Fruit fly (Drosophila melanogaster) whole organism, embryonic: ENCODE data around the gene kirre.

Experiments used
- Atf-2 ChIP-seq: fragments of 200-800 bp; sonication (Bioruptor generic); optimal IDR thresholded peaks from 2 replicates; lab custom pipeline; 2016; ENCODE audit warnings: missing biosample characterization, missing genetic modification characterization
- CG10366 ChIP-seq: fragments of 200-800 bp; sonication (Bioruptor generic); IDR thresholded peaks from 2 replicates; pipeline ENCODE4 v1.3.6; 2022; ENCODE audit warnings: missing biosample characterization, missing genetic modification characterization
- CG11456 ChIP-seq: fragments of 200-800 bp; sonication (Bioruptor generic); IDR thresholded peaks from 3 replicates; pipeline ENCODE4 v1.3.6; 2022; ENCODE audit warnings: missing biosample characterization, missing genetic modification characterization
- CG12104 ChIP-seq: fragments of 200-800 bp; sonication (Bioruptor generic); optimal IDR thresholded peaks from 3 replicates; lab custom pipeline; 2016; ENCODE audit warnings: missing biosample characterization, missing genetic modification characterization
- CG12659 ChIP-seq: fragments of 200-800 bp; sonication (Bioruptor generic); optimal IDR thresholded peaks from 3 replicates; lab custom pipeline; 2017; ENCODE audit warnings: mild to moderate bottlenecking, missing biosample characterization, missing genetic modification reagents, missing genetic modification characterization
- CG13123 ChIP-seq: fragments of 200-800 bp; sonication (Bioruptor generic); optimal IDR thresholded peaks from 2 replicates; lab custom pipeline; 2016; ENCODE audit warnings: missing biosample characterization, missing genetic modification characterization
- CG14050 ChIP-seq: fragments of 200-800 bp; sonication (Bioruptor generic); IDR thresholded peaks from 3 replicates; pipeline ENCODE4 v1.3.6; 2022; ENCODE audit warnings: missing biosample characterization, missing genetic modification characterization
- CG15269 ChIP-seq: fragments of 200-800 bp; sonication (Bioruptor generic); optimal IDR thresholded peaks from 2 replicates; lab custom pipeline; 2018; ENCODE audit warnings: missing biosample characterization, mild to moderate bottlenecking, missing genetic modification characterization, moderate library complexity
- CG1603 ChIP-seq: fragments of 200-800 bp; sonication (Bioruptor generic); optimal IDR thresholded peaks from 2 replicates; lab custom pipeline; 2019; ENCODE audit warnings: missing biosample characterization, mild to moderate bottlenecking, missing genetic modification characterization, moderate library complexity
- CG1832 ChIP-seq: fragments of 200-800 bp; sonication (Bioruptor generic); optimal IDR thresholded peaks from 2 replicates; lab custom pipeline; 2017; ENCODE audit warnings: missing biosample characterization, mild to moderate bottlenecking, missing genetic modification characterization, inconsistent platforms
- CG2712 ChIP-seq: fragments of 200-800 bp; optimal IDR thresholded peaks from 3 replicates; lab custom pipeline; 2019; ENCODE audit warnings: missing biosample characterization, mild to moderate bottlenecking, missing genetic modification characterization, moderate library complexity
- CG2889 ChIP-seq: fragments of 200-800 bp; sonication (Bioruptor generic); IDR thresholded peaks from 3 replicates; pipeline ENCODE4 v1.3.6; 2022; ENCODE audit warnings: missing biosample characterization, missing genetic modification characterization
- CG30403 ChIP-seq: fragments of 200-800 bp; sonication (Bioruptor generic); optimal IDR thresholded peaks from 3 replicates; lab custom pipeline; 2016; ENCODE audit warnings: missing biosample characterization, missing genetic modification characterization
- CG4328 ChIP-seq: fragments of 200-800 bp; sonication (Bioruptor generic); optimal IDR thresholded peaks from 3 replicates; lab custom pipeline; 2017; ENCODE audit warnings: missing biosample characterization, missing genetic modification reagents, missing genetic modification characterization
- CG4404 ChIP-seq: fragments of 200-800 bp; sonication (Bioruptor generic); IDR thresholded peaks from 2 replicates; pipeline ENCODE4 v1.3.6; 2022; ENCODE audit warnings: missing biosample characterization, missing genetic modification characterization
- CG7745 ChIP-seq: fragments of 200-800 bp; sonication (Bioruptor generic); optimal IDR thresholded peaks from 2 replicates; lab custom pipeline; 2018; ENCODE audit warnings: missing biosample characterization, mild to moderate bottlenecking, missing genetic modification characterization, moderate library complexity
- CG7839 ChIP-seq: fragments of 200-800 bp; sonication (Bioruptor generic); optimal IDR thresholded peaks from 3 replicates; lab custom pipeline; 2018; ENCODE audit warnings: missing biosample characterization, mild to moderate bottlenecking, missing genetic modification characterization, moderate library complexity
- CkIIα-i1 ChIP-seq: fragments of 200-800 bp; sonication (Bioruptor generic); IDR thresholded peaks from 2 replicates; pipeline ENCODE4 v1.3.6; 2022; ENCODE audit warnings: missing biosample characterization, missing genetic modification characterization
- Drgx ChIP-seq: fragments of 200-800 bp; sonication (Bioruptor generic); IDR thresholded peaks from 2 replicates; pipeline ENCODE4 v1.3.6; 2022; ENCODE audit warnings: missing biosample characterization, missing genetic modification characterization
- E2f1 ChIP-seq: fragments of 200-800 bp; sonication (Bioruptor generic); IDR thresholded peaks from 2 replicates; pipeline ENCODE4 v1.3.6; 2022; ENCODE audit warnings: missing biosample characterization, missing genetic modification characterization
- Ets65A ChIP-seq: fragments of 200-800 bp; sonication (Bioruptor generic); peaks from one replicate; lab custom pipeline; 2016; ENCODE audit warnings: missing biosample characterization, missing genetic modification characterization
- Hr51 ChIP-seq, 2 experiments: fragments of 200-800 bp; sonication (Bioruptor generic); optimal IDR thresholded peaks; 2 replicates in 1 of 2; 3 replicates in 1 of 2; lab custom pipeline; 2016 to 2018; ENCODE audit warnings: missing biosample characterization in 2 of 2, missing genetic modification characterization in 2 of 2, mild to moderate bottlenecking in 1 of 2, moderate library complexity in 1 of 2
- Mad ChIP-seq: fragments of 200-800 bp; sonication (Bioruptor generic); optimal IDR thresholded peaks from 2 replicates; lab custom pipeline; 2016; ENCODE audit warnings: missing biosample characterization, missing genetic modification characterization
- Med ChIP-seq: fragments of 200-800 bp; sonication (Bioruptor generic); peaks from one replicate; lab custom pipeline; 2016; ENCODE audit warnings: missing biosample characterization, missing genetic modification characterization, mild to moderate bottlenecking, inconsistent platforms, moderate library complexity
- Oli ChIP-seq: fragments of 200-800 bp; sonication (Bioruptor generic); optimal IDR thresholded peaks from 2 replicates; lab custom pipeline; 2018; ENCODE audit warnings: missing biosample characterization, mild to moderate bottlenecking, missing genetic modification characterization, moderate library complexity
- Ptx1 ChIP-seq: fragments of 200-800 bp; sonication (Bioruptor generic); IDR thresholded peaks from 2 replicates; pipeline ENCODE4 v1.3.6; 2022; ENCODE audit warnings: missing biosample characterization, missing genetic modification characterization
- Rfx ChIP-seq: fragments of 200-800 bp; sonication (Bioruptor generic); IDR thresholded peaks from 2 replicates; pipeline ENCODE4 v1.3.6; 2022; ENCODE audit warnings: missing biosample characterization, missing genetic modification characterization
- Rx ChIP-seq: fragments of 200-800 bp; sonication (Bioruptor generic); IDR thresholded peaks from 2 replicates; pipeline ENCODE4 v1.3.6; 2022; ENCODE audit warnings: missing biosample characterization, missing genetic modification characterization
- Scr ChIP-seq: fragments of 200-800 bp; sonication (Bioruptor generic); IDR thresholded peaks from 2 replicates; pipeline ENCODE4 v1.3.6; 2022; ENCODE audit warnings: missing biosample characterization, missing genetic modification characterization; ENCODE audit not compliant: partially characterized antibody
- Sox102F ChIP-seq: fragments of 200-800 bp; sonication (Bioruptor generic); optimal IDR thresholded peaks from 2 replicates; lab custom pipeline; 2018; ENCODE audit warnings: missing biosample characterization, mild to moderate bottlenecking, missing genetic modification characterization, moderate library complexity
- ac ChIP-seq: fragments of 200-800 bp; sonication (Bioruptor generic); optimal IDR thresholded peaks from 3 replicates; lab custom pipeline; 2017; ENCODE audit warnings: missing biosample characterization, mild to moderate bottlenecking, missing genetic modification characterization
- aop ChIP-seq: fragments of 200-800 bp; sonication (Bioruptor generic); IDR thresholded peaks from 2 replicates; pipeline ENCODE4 v1.3.6; 2022; ENCODE audit warnings: missing biosample characterization, missing genetic modification characterization
- cas ChIP-seq: fragments of 200-800 bp; sonication (Bioruptor generic); IDR thresholded peaks from 2 replicates; pipeline ENCODE4 v1.3.6; 2022; ENCODE audit warnings: missing biosample characterization, missing genetic modification characterization
- ci ChIP-seq: fragments of 200-800 bp; sonication (Bioruptor generic); IDR thresholded peaks from 3 replicates; pipeline ENCODE4 v1.3.6; 2022; ENCODE audit warnings: missing biosample characterization, missing genetic modification characterization
- crol ChIP-seq: fragments of 200-800 bp; sonication (Bioruptor generic); IDR thresholded peaks from 2 replicates; pipeline ENCODE4 v1.3.6; 2022; ENCODE audit warnings: missing biosample characterization, missing genetic modification characterization
- dati ChIP-seq: fragments of 200-800 bp; sonication (Bioruptor generic); IDR thresholded peaks from 2 replicates; pipeline ENCODE4 v1.3.6; 2022; ENCODE audit warnings: missing biosample characterization, missing genetic modification characterization
- dmrt11E ChIP-seq: fragments of 200-800 bp; sonication (Bioruptor generic); optimal IDR thresholded peaks from 3 replicates; lab custom pipeline; 2018; ENCODE audit warnings: missing biosample characterization, mild to moderate bottlenecking, missing genetic modification characterization, moderate library complexity
- ewg ChIP-seq: fragments of 200-800 bp; sonication (Bioruptor generic); optimal IDR thresholded peaks from 3 replicates; lab custom pipeline; 2017; ENCODE audit warnings: mild to moderate bottlenecking, missing biosample characterization, missing genetic modification reagents, missing genetic modification characterization
- fd96Cb ChIP-seq: fragments of 200-800 bp; sonication (Bioruptor generic); optimal IDR thresholded peaks from 2 replicates; lab custom pipeline; 2018; ENCODE audit warnings: missing biosample characterization, mild to moderate bottlenecking, missing genetic modification characterization, moderate library complexity
- grau ChIP-seq: fragments of 200-800 bp; optimal IDR thresholded peaks from 3 replicates; lab custom pipeline; 2019; ENCODE audit warnings: missing biosample characterization, mild to moderate bottlenecking, missing genetic modification characterization, moderate library complexity
- klu ChIP-seq: fragments of 200-800 bp; sonication (Bioruptor generic); IDR thresholded peaks from 2 replicates; pipeline ENCODE4 v1.3.6; 2022; ENCODE audit warnings: missing biosample characterization, missing genetic modification characterization
- lmd ChIP-seq: fragments of 200-800 bp; sonication (Bioruptor generic); IDR thresholded peaks from 2 replicates; pipeline ENCODE4 v1.3.6; 2022; ENCODE audit warnings: missing biosample characterization, missing genetic modification characterization
- nmo ChIP-seq: fragments of 200-800 bp; sonication (Bioruptor generic); optimal IDR thresholded peaks from 2 replicates; lab custom pipeline; 2018; ENCODE audit warnings: missing biosample characterization, mild to moderate bottlenecking, missing genetic modification characterization, moderate library complexity
- odd ChIP-seq: fragments of 200-800 bp; sonication (Bioruptor generic); optimal IDR thresholded peaks from 2 replicates; lab custom pipeline; 2017; ENCODE audit warnings: missing biosample characterization, mild to moderate bottlenecking, missing genetic modification characterization
- otp ChIP-seq: fragments of 200-800 bp; sonication (Bioruptor generic); IDR thresholded peaks from 3 replicates; pipeline ENCODE4, ENCODE4 v1.3.6; 2022; ENCODE audit warnings: missing biosample characterization, missing genetic modification characterization
- prd ChIP-seq, 3 experiments: fragments of >200 bp in 2 of 3; fragments of 200-800 bp in 1 of 3; sonication (Bioruptor generic) in 1 of 3; optimal IDR thresholded peaks in 2 of 3; IDR thresholded peaks in 1 of 3; 2 replicates in 2 of 3; 3 replicates in 1 of 3; pipeline versions ENCODE4 v1.3.6 to Lab custom; 2017 to 2022; ENCODE audit warnings: missing biosample characterization in 1 of 3, missing genetic modification characterization in 1 of 3
- row ChIP-seq: fragments of 200-800 bp; sonication (Bioruptor generic); IDR thresholded peaks from 3 replicates; pipeline ENCODE4 v1.3.6; 2022; ENCODE audit warnings: missing biosample characterization, missing genetic modification characterization
- vnd ChIP-seq: fragments of 200-800 bp; sonication (Bioruptor generic); IDR thresholded peaks from 3 replicates; pipeline ENCODE4 v1.3.6; 2022; ENCODE audit warnings: missing biosample characterization, missing genetic modification characterization; ENCODE audit not compliant: partially characterized antibody
- vvl ChIP-seq: fragments of 200-800 bp; sonication (Bioruptor generic); IDR thresholded peaks from 2 replicates; pipeline ENCODE4 v1.3.6; 2022; ENCODE audit warnings: missing biosample characterization, missing genetic modification characterization
- zfh1 ChIP-seq: fragments of 200-800 bp; sonication (Bioruptor generic); IDR thresholded peaks from 3 replicates; pipeline ENCODE4 v1.3.6; 2022; ENCODE audit warnings: missing biosample characterization, missing genetic modification characterization

Gene kirre

dm6 chrX:3053306-3053705 is 313.1 kb downstream of the kirre start (continued):
- TF ChIP-seq cas (GFP tag; lab: Robert Waterston, UW) (no peak), CG12104 (GFP tag; lab: Kevin White, UChicago) (no peak), CG7745 (tag; lab: Kevin White, UChicago) (no peak), CG10366 (GFP tag; lab: Robert Waterston, UW) (peak; percentile 19; the same call in 1 of the 2 replicates), ci (GFP tag; lab: Robert Waterston, UW) (0 out of 3 replicates have a peak, but pooled peaks have one; percentile 12), E2f1 (GFP tag; lab: Robert Waterston, UW) (peak; percentile 27; the same call in 1 of the 2 replicates), Atf-2 (GFP tag; lab: Kevin White, UChicago) (no peak), Rfx (GFP tag; lab: Robert Waterston, UW) (peak; percentile 24; the same call in 1 of the 2 replicates), grau (tag; lab: Kevin White, UChicago) (peak; percentile 3), ac (GFP tag; lab: Kevin White, UChicago) (no peak), row (peak; percentile 49), CkIIα-i1 (no peak), crol (GFP tag; lab: Robert Waterston, UW) (no peak), Med (GFP tag; lab: Kevin White, UChicago) (no peak), CG15269 (peak; percentile 15), Ets65A (peak; percentile 88), CG7839 (peak; percentile 35), Oli (tag; lab: Kevin White, UChicago) (peak; percentile 8), CG11456 (0 out of 3 replicates have a peak, but pooled peaks have one; percentile 20), zfh1 (0 out of 3 replicates have a peak, but pooled peaks have one; percentile 34), Scr (GFP tag; lab: Robert Waterston, UW) (no peak), dati (GFP tag; lab: Robert Waterston, UW) (no peak), Rx (GFP tag; lab: Robert Waterston, UW) (peak; percentile 31), Sox102F (GFP tag; lab: Kevin White, UChicago) (peak; percentile 39), CG1832 (GFP tag; lab: Kevin White, UChicago) (peak; percentile 32), Drgx (GFP tag; lab: Robert Waterston, UW) (peak; percentile 84), Mad (GFP tag; lab: Kevin White, UChicago) (no peak), odd (GFP tag; lab: Kevin White, UChicago) (no peak), Hr51 (GFP tag; optimal IDR thresholded peaks at IDR 0.05; lab: Kevin White, UChicago) (peak in 1 of 2 experiments; percentile 3), fd96Cb (no peak), aop (GFP tag; lab: Robert Waterston, UW) (no peak), lmd (0 out of 2 replicates have a peak, but pooled peaks have one; percentile 40), CG4328 (GFP tag; lab: Kevin White, UChicago) (no peak), dmrt11E (tag; lab: Kevin White, UChicago) (peak; percentile 14), prd (optimal IDR thresholded peaks at IDR 0.05; lab: Kevin White, UChicago) (no peak), prd (GFP tag; IDR thresholded peaks at IDR 0.05; lab: Robert Waterston, UW) (peak; percentile 52; the same call in 1 of the 3 replicates), CG2889 (GFP tag; lab: Robert Waterston, UW) (no peak), CG2712 (peak; percentile 11), CG30403 (no peak), CG1603 (tag; lab: Kevin White, UChicago) (peak; percentile 13), klu (GFP tag; lab: Robert Waterston, UW) (no peak), CG14050 (GFP tag; lab: Robert Waterston, UW) (peak; percentile 19; the same call in 1 of the 3 replicates), otp (0 out of 3 replicates have a peak, but pooled peaks have one; percentile 21), ewg (no peak), Ptx1 (GFP tag; lab: Robert Waterston, UW) (peak; percentile 31; the same call in 1 of the 2 replicates), CG4404 (peak; percentile 60), CG12659 (GFP tag; lab: Kevin White, UChicago) (no peak), vnd (GFP tag; lab: Robert Waterston, UW) (no peak), CG13123 (GFP tag; lab: Kevin White, UChicago) (no peak), vvl (GFP tag; lab: Robert Waterston, UW) (peak; percentile 53), nmo (peak; percentile 17)
